Worm (Caenorhabditis elegans): Measurements from ENCODE around the gene F33A8.7.

F33A8.7 gene

ce11 chrII:11041846-11042262 is 16.4 kb upstream of the F33A8.7 start (continued):
- TF ChIP-seq egl-27 (tag; optimal IDR thresholded peaks at IDR 0.05): no peak
- TF ChIP-seq nhr-76 (tag; optimal IDR thresholded peaks at IDR 0.05): no peak
- TF ChIP-seq ceh-82 (tag; optimal IDR thresholded peaks at IDR 0.05): no peak
- no peak for TF ChIP-seq nhr-77 (tag; optimal IDR thresholded peaks at IDR 0.05)
- no peak for TF ChIP-seq elt-3 (tag; optimal IDR thresholded peaks at IDR 0.05)
- no peak for TF ChIP-seq efl-3 (GFP tag; optimal IDR thresholded peaks at IDR 0.05)
- no peak for TF ChIP-seq aly-2 (tag; optimal IDR thresholded peaks at IDR 0.05)
- TF ChIP-seq ama-1 (optimal IDR thresholded peaks at IDR 0.05): no peak
- no peak for TF ChIP-seq pag-3 (tag; optimal IDR thresholded peaks at IDR 0.05; ENCODE audit: borderline replicate concordance, insufficient read depth)
- peak; percentile 8 for TF ChIP-seq swsn-7 (tag; optimal IDR thresholded peaks at IDR 0.05)
- no peak for TF ChIP-seq xbp-1 (tag; optimal IDR thresholded peaks at IDR 0.05)
- no peak for TF ChIP-seq mdl-1 (tag; optimal IDR thresholded peaks at IDR 0.05)
- TF ChIP-seq skn-1 (tag; optimal IDR thresholded peaks at IDR 0.05): peak; percentile 34
- peak; percentile 74 for TF ChIP-seq nhr-71 (tag; optimal IDR thresholded peaks at IDR 0.05)
- TF ChIP-seq unc-98 (GFP tag; IDR thresholded peaks at IDR 0.05): no peak
- no peak for TF ChIP-seq C34B4.2 (tag; optimal IDR thresholded peaks at IDR 0.05)
- no peak for TF ChIP-seq Y116A8C.19 (tag; optimal IDR thresholded peaks at IDR 0.05; ENCODE audit: borderline replicate concordance)
- no peak for TF ChIP-seq lin-15B (tag; optimal IDR thresholded peaks at IDR 0.05)
- TF ChIP-seq tlp-1 (tag; optimal IDR thresholded peaks at IDR 0.05): no peak
- no peak for TF ChIP-seq C04F5.9 (tag; optimal IDR thresholded peaks at IDR 0.05)
- TF ChIP-seq nhr-47 (tag; optimal IDR thresholded peaks at IDR 0.05): peak; percentile 58
- no peak for TF ChIP-seq lin-39 (tag; optimal IDR thresholded peaks at IDR 0.05)
- TF ChIP-seq nhr-19 (GFP tag; conservative IDR thresholded peaks at IDR 0.05): peak; percentile 35
- TF ChIP-seq nhr-11 (tag; optimal IDR thresholded peaks at IDR 0.05): no peak
- no peak for TF ChIP-seq nhr-237 (tag; optimal IDR thresholded peaks at IDR 0.05)
- no peak for TF ChIP-seq nhr-28 (tag; optimal IDR thresholded peaks at IDR 0.05)
- peak; percentile 55 for TF ChIP-seq nhr-85 (tag)
- no peak for TF ChIP-seq grh-1 (GFP tag; IDR thresholded peaks at IDR 0.05)
- TF ChIP-seq zag-1 (tag; optimal IDR thresholded peaks at IDR 0.05): no peak
- peak; percentile 7 for TF ChIP-seq mep-1 (tag; optimal IDR thresholded peaks at IDR 0.05)
- peak; percentile 13 to 36 for TF ChIP-seq lin-35 (GFP tag; optimal IDR thresholded peaks at IDR 0.05)
- TF ChIP-seq dpl-1 (GFP tag; optimal IDR thresholded peaks at IDR 0.05): peak in 1 of 3 experiments; percentile 29
- no peak for TF ChIP-seq unc-62 (GFP tag; optimal IDR thresholded peaks at IDR 0.05)
- TF ChIP-seq sup-37 (GFP tag; optimal IDR thresholded peaks at IDR 0.05): no peak
- peak; percentile 54 for TF ChIP-seq pax-3 (tag; optimal IDR thresholded peaks at IDR 0.05)
- TF ChIP-seq unc-86 (tag; optimal IDR thresholded peaks at IDR 0.05): no peak
- no peak for TF ChIP-seq lir-3 (tag; optimal IDR thresholded peaks at IDR 0.05; ENCODE audit: poor library complexity)
- TF ChIP-seq nhr-20 (tag; optimal IDR thresholded peaks at IDR 0.05): peak; percentile 15
- no peak for TF ChIP-seq sox-4 (tag; optimal IDR thresholded peaks at IDR 0.05)
- no peak for TF ChIP-seq C16A3.4 (tag; optimal IDR thresholded peaks at IDR 0.05)
- no peak for TF ChIP-seq isw-1 (GFP tag; IDR thresholded peaks at IDR 0.05)
- TF ChIP-seq lsy-2 (tag; optimal IDR thresholded peaks at IDR 0.05): peak in 1 of 2 experiments; percentile 51
- TF ChIP-seq jun-1 (tag; optimal IDR thresholded peaks at IDR 0.05): no peak
- TF ChIP-seq blmp-1 (tag; optimal IDR thresholded peaks at IDR 0.05): no peak
- TF ChIP-seq pqm-1 (tag; optimal IDR thresholded peaks at IDR 0.05): no peak
- no peak for TF ChIP-seq ceh-88 (GFP tag; IDR thresholded peaks at IDR 0.05)
- no peak for TF ChIP-seq snpc-4 (tag; optimal IDR thresholded peaks at IDR 0.05)
- no peak for TF ChIP-seq ces-1 (GFP tag; optimal IDR thresholded peaks at IDR 0.05)
- TF ChIP-seq fkh-8 (tag; optimal IDR thresholded peaks at IDR 0.05): peak; percentile 91
- no peak for TF ChIP-seq unc-30 (tag; optimal IDR thresholded peaks at IDR 0.05)
- TF ChIP-seq ztf-4 (tag; optimal IDR thresholded peaks at IDR 0.05): no peak
- peak in 1 of 2 experiments; percentile 25 for TF ChIP-seq efl-1 (optimal IDR thresholded peaks at IDR 0.05)
- TF ChIP-seq efl-1 (GFP tag; optimal IDR thresholded peaks at IDR 0.05 in 1 of 2): peak in 1 of 2 experiments; percentile 88
- peak; percentile 33 for TF ChIP-seq egl-13 (tag; optimal IDR thresholded peaks at IDR 0.05)
- no peak for TF ChIP-seq nhr-84 (tag; optimal IDR thresholded peaks at IDR 0.05)
